Fruit fly (Drosophila melanogaster): ENCODE measurements around the gene CG32814.
A peak's percentile ranks its signal among the peaks of the same experiment; 100 is the strongest.

Gene CG32814

DNA sequence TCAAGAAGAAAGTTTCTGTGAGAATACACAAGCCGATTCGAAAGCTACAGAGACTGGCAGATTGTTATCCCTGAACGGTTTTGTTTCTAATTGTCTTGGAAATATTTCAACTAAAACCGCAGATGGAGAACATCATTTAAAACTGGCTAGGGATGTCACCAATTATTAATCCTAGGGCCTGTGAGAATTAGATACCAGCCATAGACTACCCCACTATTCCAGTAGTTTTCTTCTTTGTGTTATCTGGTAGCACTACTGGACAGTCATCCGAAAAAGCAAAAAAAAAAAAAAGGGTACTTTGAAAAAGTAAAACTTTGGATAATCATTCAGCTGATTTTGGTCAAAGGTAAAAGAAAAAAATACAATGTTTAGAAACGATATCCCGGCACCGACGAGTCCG lies 36.3 kb downstream of the CG32814 start, which contains the start of gene CG18823:
Gene CG18823, plus strand, starts transcription at position 301 of the 400 bp plus-strand sequence.
- no peak for TF ChIP-seq CG7357 (GFP tag; IDR thresholded peaks at IDR 0.05)
- no peak for TF ChIP-seq CG15514 (GFP tag; optimal IDR thresholded peaks at IDR 0.05)
- no peak for TF ChIP-seq CG3995 (GFP tag; optimal IDR thresholded peaks at IDR 0.05)
- TF ChIP-seq caup (GFP tag; optimal IDR thresholded peaks at IDR 0.05; ENCODE audit: severe bottlenecking), result no peak
- no peak for TF ChIP-seq CG30403 (GFP tag; optimal IDR thresholded peaks at IDR 0.05)
- no peak for TF ChIP-seq hbn (GFP tag; IDR thresholded peaks at IDR 0.05; ENCODE audit: partially characterized antibody)
- TF ChIP-seq CG6689 (GFP tag; IDR thresholded peaks at IDR 0.05), result no peak
- TF ChIP-seq chinmo (GFP tag; IDR thresholded peaks at IDR 0.05; ENCODE audit: partially characterized antibody), result no peak
- TF ChIP-seq so (GFP tag; IDR thresholded peaks at IDR 0.05), result no peak
- TF ChIP-seq usp (GFP tag; optimal IDR thresholded peaks at IDR 0.05), result no peak
- no peak for TF ChIP-seq CG16863 (GFP tag; optimal IDR thresholded peaks at IDR 0.05)
- no peak for TF ChIP-seq Dbx (GFP tag; IDR thresholded peaks at IDR 0.05)
- no peak for TF ChIP-seq gt (GFP tag; IDR thresholded peaks at IDR 0.05)
- no peak for TF ChIP-seq CG9817 (tag; optimal IDR thresholded peaks at IDR 0.05)
- TF ChIP-seq Hsf (GFP tag; optimal IDR thresholded peaks at IDR 0.05), result no peak
- TF ChIP-seq CG6854 (GFP tag; optimal IDR thresholded peaks at IDR 0.05), result no peak
- TF ChIP-seq Tbp (GFP tag; optimal IDR thresholded peaks at IDR 0.05), result no peak
- no peak for TF ChIP-seq kah (GFP tag; optimal IDR thresholded peaks at IDR 0.05)
- no peak for TF ChIP-seq CG8290 (GFP tag; optimal IDR thresholded peaks at IDR 0.05)
- TF ChIP-seq CG8290 (tag; optimal IDR thresholded peaks at IDR 0.05), result no peak

DNA sequence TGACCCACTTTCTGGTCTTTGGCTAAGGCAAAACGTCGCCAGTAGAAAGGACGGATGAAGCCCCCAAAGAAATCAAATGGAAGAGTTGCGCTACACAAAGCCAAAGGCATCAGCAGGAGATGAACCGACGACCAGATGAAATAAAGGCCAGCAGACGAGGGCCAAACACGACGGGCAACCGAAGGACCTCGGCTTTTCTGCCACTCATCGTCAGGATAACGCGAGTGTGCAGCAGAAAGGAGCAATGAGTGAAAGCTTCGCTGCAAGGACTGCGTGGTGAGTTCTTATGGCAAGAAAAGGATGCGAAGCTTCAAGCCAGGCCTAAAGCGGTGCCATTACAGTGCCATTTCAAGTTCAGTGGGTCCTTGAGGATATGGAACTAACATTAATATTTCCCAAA lies 40.6 kb downstream of the CG32814 start:
- TF ChIP-seq z (GFP tag; IDR thresholded peaks at IDR 0.05) (peak; percentile 80), Deaf1 (tag; optimal IDR thresholded peaks at IDR 0.05) (peak; percentile 87), CG13296 (GFP tag; optimal IDR thresholded peaks at IDR 0.05) (no peak), CG7556 (GFP tag; optimal IDR thresholded peaks at IDR 0.05) (no peak)

All from whole organism, embryonic.